2 fruit fly cellular contexts compared by ENCODE assay signal in the genomic region with DNA sequence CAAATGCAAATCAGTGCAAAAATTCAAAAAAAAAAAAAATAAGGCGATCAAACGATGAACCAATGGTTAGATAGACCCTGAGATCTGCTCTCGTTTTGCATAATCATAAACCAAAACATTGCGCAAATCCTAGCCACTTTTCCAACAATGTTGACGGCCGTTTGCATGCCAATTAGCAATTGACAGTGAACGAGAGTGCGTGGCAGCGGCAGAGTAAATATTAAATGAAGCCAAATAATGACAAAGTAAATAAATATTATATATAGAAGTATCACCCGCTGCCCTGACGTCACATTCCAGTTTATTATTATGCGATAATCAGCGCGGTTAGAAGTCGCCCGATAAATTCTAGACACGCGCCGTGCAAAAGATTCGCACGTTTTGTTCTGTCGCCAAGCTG.
TF ChIP-seq lines count a peak whose summit lies in the region.

No protein-coding gene starts in this region.

- TF ChIP-seq CTCF in whole organism, embryonic (GFP tag; optimal IDR thresholded peaks at IDR 0.05; lab: Kevin White, UChicago) = no peak

TF ChIP-seq in whole organism, embryonic, 481 proteins besides CTCF, POLR2A, EP300 and RAD21:
- no peak for TF ChIP-seq CG6689 (GFP tag; IDR thresholded peaks at IDR 0.05; lab: Robert Waterston, UW)
- no peak for TF ChIP-seq Bteb2 (GFP tag; optimal IDR thresholded peaks at IDR 0.05; lab: Kevin White, UChicago)
- TF ChIP-seq cwo (GFP tag; optimal IDR thresholded peaks at IDR 0.05; lab: Kevin White, UChicago) = peak; percentile 71
- TF ChIP-seq CG18011 (GFP tag; optimal IDR thresholded peaks at IDR 0.05; lab: Kevin White, UChicago) = peak; percentile 68
- no peak for TF ChIP-seq schlank (tag; optimal IDR thresholded peaks at IDR 0.05; lab: Kevin White, UChicago)
- TF ChIP-seq Myb (GFP tag; optimal IDR thresholded peaks at IDR 0.05; lab: Kevin White, UChicago) = no peak
- no peak for TF ChIP-seq CG14050 (GFP tag; IDR thresholded peaks at IDR 0.05; lab: Robert Waterston, UW)
- no peak for TF ChIP-seq CG3163 (GFP tag; optimal IDR thresholded peaks at IDR 0.05; lab: Kevin White, UChicago)
- no peak for TF ChIP-seq HLH4C (GFP tag; IDR thresholded peaks at IDR 0.05; lab: Robert Waterston, UW; ENCODE audit: partially characterized antibody)

TF ChIP-seq in whole organism, prepupa, 60 proteins besides CTCF, POLR2A, EP300 and RAD21:
- TF ChIP-seq fkh (GFP tag; optimal IDR thresholded peaks at IDR 0.05; lab: Kevin White, UChicago) (peak; percentile 64), topi (GFP tag; optimal IDR thresholded peaks at IDR 0.05; lab: Kevin White, UChicago) (no peak)
